Fruit fly (Drosophila melanogaster) whole organism, embryonic: Measurements from ENCODE around the gene CG13081.

Experiments
- Aef1 ChIP-seq: fragments of 200-800 bp; sonication (Bioruptor generic); IDR thresholded peaks from 3 replicates; pipeline ENCODE4 v1.3.6; 2022; ENCODE audit warnings: missing biosample characterization, missing genetic modification characterization
- Awh ChIP-seq: fragments of 200-800 bp; sonication (Bioruptor generic); IDR thresholded peaks from 2 replicates; pipeline ENCODE4, ENCODE4 v1.3.6; 2022; ENCODE audit warnings: missing biosample characterization, missing genetic modification characterization
- CG12236 ChIP-seq: fragments of 200-800 bp; sonication (Bioruptor generic); optimal IDR thresholded peaks from 2 replicates; lab custom pipeline; 2016; ENCODE audit warnings: missing biosample characterization, missing genetic modification characterization
- CG14860 ChIP-seq: fragments of 200-800 bp; sonication (Bioruptor generic); IDR thresholded peaks from 3 replicates; pipeline ENCODE4 v1.3.6; 2022; ENCODE audit warnings: missing biosample characterization, missing genetic modification characterization; ENCODE audit not compliant: partially characterized antibody
- CG15696 ChIP-seq: fragments of 200-800 bp; sonication (Bioruptor generic); optimal IDR thresholded peaks from 2 replicates; lab custom pipeline; 2019; ENCODE audit warnings: missing biosample characterization, mild to moderate bottlenecking, missing genetic modification characterization, moderate library complexity
- CG2116 ChIP-seq: fragments of 200-800 bp; sonication (Bioruptor generic); optimal IDR thresholded peaks from 3 replicates; lab custom pipeline; 2018; ENCODE audit warnings: missing biosample characterization, mild to moderate bottlenecking, missing genetic modification characterization
- CG3407 ChIP-seq: fragments of 200-800 bp; sonication (Bioruptor generic); optimal IDR thresholded peaks from 2 replicates; lab custom pipeline; 2018; ENCODE audit warnings: missing biosample characterization, mild to moderate bottlenecking, missing genetic modification characterization
- CG4617 ChIP-seq: fragments of 200-800 bp; sonication (Bioruptor generic); optimal IDR thresholded peaks from 3 replicates; lab custom pipeline; 2016; ENCODE audit warnings: missing biosample characterization, missing genetic modification characterization, borderline replicate concordance
- CG4707 ChIP-seq: fragments of 200-800 bp; sonication (Bioruptor generic); optimal IDR thresholded peaks from 2 replicates; lab custom pipeline; 2018; ENCODE audit warnings: missing biosample characterization, mild to moderate bottlenecking, missing genetic modification characterization, moderate library complexity
- CG5245 ChIP-seq: fragments of 200-800 bp; sonication (Bioruptor generic); optimal IDR thresholded peaks from 3 replicates; lab custom pipeline; 2016; ENCODE audit warnings: missing biosample characterization, missing genetic modification characterization
- CG6689 ChIP-seq: fragments of 200-800 bp; sonication (Bioruptor generic); IDR thresholded peaks from 2 replicates; pipeline ENCODE4 v1.3.6; 2022; ENCODE audit warnings: missing biosample characterization, missing genetic modification characterization
- CG6765 ChIP-seq: fragments of 200-800 bp; sonication (Bioruptor generic); optimal IDR thresholded peaks from 3 replicates; lab custom pipeline; 2017; ENCODE audit warnings: missing biosample characterization, mild to moderate bottlenecking, missing genetic modification characterization
- CG7271 ChIP-seq: fragments of 200-800 bp; sonication (Bioruptor generic); optimal IDR thresholded peaks from 2 replicates; lab custom pipeline; 2018; ENCODE audit warnings: missing biosample characterization, mild to moderate bottlenecking, missing genetic modification characterization, moderate library complexity
- CG8089 ChIP-seq: fragments of 200-800 bp; sonication (Bioruptor generic); optimal IDR thresholded peaks from 3 replicates; lab custom pipeline; 2016; ENCODE audit warnings: missing biosample characterization, missing genetic modification characterization
- CG8765 ChIP-seq: fragments of 200-800 bp; sonication (Bioruptor generic); IDR thresholded peaks from 2 replicates; pipeline ENCODE4 v1.3.6; 2022; ENCODE audit warnings: missing biosample characterization, missing genetic modification characterization
- CTCF ChIP-seq: fragments of 200-800 bp; sonication (Bioruptor generic); optimal IDR thresholded peaks from 2 replicates; lab custom pipeline; 2017; ENCODE audit warnings: missing biosample characterization, mild to moderate bottlenecking, missing genetic modification characterization, moderate library complexity
- D19A ChIP-seq: fragments of 200-800 bp; optimal IDR thresholded peaks from 3 replicates; lab custom pipeline; 2019; ENCODE audit warnings: missing biosample characterization, mild to moderate bottlenecking, missing genetic modification characterization, moderate library complexity
- E2f2 ChIP-seq: fragments of 200-800 bp; sonication (Bioruptor generic); IDR thresholded peaks from 2 replicates; pipeline ENCODE4 v1.3.6; 2022; ENCODE audit warnings: missing biosample characterization, missing genetic modification characterization
- Jarid2 ChIP-seq: fragments of 200-800 bp; sonication (Bioruptor generic); optimal IDR thresholded peaks from 3 replicates; lab custom pipeline; 2017; ENCODE audit warnings: mild to moderate bottlenecking, missing biosample characterization, missing genetic modification reagents, missing genetic modification characterization
- Lpt ChIP-seq: fragments of >200 bp; optimal IDR thresholded peaks from 2 replicates; lab custom pipeline; 2018; ENCODE audit warnings: missing biosample characterization, missing genetic modification characterization
- MTF-1 ChIP-seq: fragments of 200-800 bp; sonication (Bioruptor generic); optimal IDR thresholded peaks from 2 replicates; lab custom pipeline; 2018; ENCODE audit warnings: missing biosample characterization, mild to moderate bottlenecking, missing genetic modification characterization, borderline replicate concordance
- Mes4 ChIP-seq: fragments of 200-800 bp; sonication (Bioruptor generic); optimal IDR thresholded peaks from 2 replicates; lab custom pipeline; 2016; ENCODE audit warnings: missing biosample characterization, missing genetic modification characterization
- Sox102F ChIP-seq: fragments of 200-800 bp; sonication (Bioruptor generic); optimal IDR thresholded peaks from 2 replicates; lab custom pipeline; 2018; ENCODE audit warnings: missing biosample characterization, mild to moderate bottlenecking, missing genetic modification characterization, moderate library complexity
- Usf ChIP-seq: fragments of 200-800 bp; sonication (Bioruptor generic); optimal IDR thresholded peaks from 2 replicates; lab custom pipeline; 2017; ENCODE audit warnings: missing genotype, missing biosample characterization, missing genetic modification characterization
- al ChIP-seq: fragments of 200-800 bp; sonication (Bioruptor generic); IDR thresholded peaks from 2 replicates; pipeline ENCODE4 v1.3.6; 2022; ENCODE audit warnings: missing biosample characterization, missing genetic modification characterization
- ap ChIP-seq: fragments of 200-800 bp; sonication (Bioruptor generic); IDR thresholded peaks from 2 replicates; pipeline ENCODE4 v1.3.6; 2022; ENCODE audit warnings: missing biosample characterization, missing genetic modification characterization
- bigmax ChIP-seq: fragments of 200-800 bp; sonication (Bioruptor generic); optimal IDR thresholded peaks from 2 replicates; lab custom pipeline; 2018; ENCODE audit warnings: missing biosample characterization, mild to moderate bottlenecking, missing genetic modification characterization
- bowl ChIP-seq: fragments of 200-800 bp; sonication (Bioruptor generic); IDR thresholded peaks from 2 replicates; pipeline ENCODE4 v1.3.6; 2022; ENCODE audit warnings: missing biosample characterization, missing genetic modification characterization
- danr ChIP-seq: fragments of 200-800 bp; sonication (Bioruptor generic); IDR thresholded peaks from 2 replicates; pipeline ENCODE4 v1.3.6; 2022; ENCODE audit warnings: missing biosample characterization, missing genetic modification characterization
- emc ChIP-seq: fragments of 200-800 bp; sonication (Bioruptor generic); optimal IDR thresholded peaks from 2 replicates; lab custom pipeline; 2016; ENCODE audit warnings: missing biosample characterization, missing genetic modification characterization
- ewg ChIP-seq: fragments of 200-800 bp; sonication (Bioruptor generic); optimal IDR thresholded peaks from 3 replicates; lab custom pipeline; 2017; ENCODE audit warnings: mild to moderate bottlenecking, missing biosample characterization, missing genetic modification reagents, missing genetic modification characterization
- fd3F ChIP-seq: fragments of 200-800 bp; sonication (Bioruptor generic); optimal IDR thresholded peaks from 2 replicates; lab custom pipeline; 2018; ENCODE audit warnings: missing biosample characterization, mild to moderate bottlenecking, missing genetic modification characterization, moderate library complexity
- gfzf ChIP-seq: fragments of 200-800 bp; sonication (Bioruptor generic); optimal IDR thresholded peaks from 2 replicates; lab custom pipeline; 2016; ENCODE audit warnings: missing biosample characterization, mild to moderate bottlenecking, missing genetic modification characterization, moderate library complexity
- gsb-n ChIP-seq: fragments of 200-800 bp; sonication (Bioruptor generic); optimal IDR thresholded peaks from 3 replicates; lab custom pipeline; 2018; ENCODE audit warnings: missing biosample characterization, mild to moderate bottlenecking, missing genetic modification characterization
- jigr1 ChIP-seq: fragments of 200-800 bp; sonication (Bioruptor generic); IDR thresholded peaks from 3 replicates; pipeline ENCODE4 v1.3.6; 2022; ENCODE audit warnings: missing biosample characterization, missing genetic modification characterization
- kah ChIP-seq: fragments of 200-800 bp; sonication (Bioruptor generic); optimal IDR thresholded peaks from 2 replicates; lab custom pipeline; 2018; ENCODE audit warnings: missing biosample characterization, mild to moderate bottlenecking, missing genetic modification characterization
- nerfin-2 ChIP-seq: fragments of 200-800 bp; sonication (Bioruptor generic); IDR thresholded peaks from 2 replicates; pipeline ENCODE4 v1.3.6; 2022; ENCODE audit warnings: missing biosample characterization, missing genetic modification characterization; ENCODE audit not compliant: partially characterized antibody
- odd ChIP-seq: fragments of 200-800 bp; sonication (Bioruptor generic); optimal IDR thresholded peaks from 2 replicates; lab custom pipeline; 2017; ENCODE audit warnings: missing biosample characterization, mild to moderate bottlenecking, missing genetic modification characterization
- pnt ChIP-seq: fragments of 200-800 bp; sonication (Bioruptor generic); optimal IDR thresholded peaks from 3 replicates; lab custom pipeline; 2016; ENCODE audit warnings: missing biosample characterization, missing genetic modification characterization
- ranshi ChIP-seq: fragments of 200-800 bp; sonication (Bioruptor generic); IDR thresholded peaks from 2 replicates; pipeline ENCODE4 v1.3.6; 2022; ENCODE audit warnings: missing biosample characterization, missing genetic modification characterization
- seq ChIP-seq: fragments of 200-800 bp; sonication (Bioruptor generic); IDR thresholded peaks from 2 replicates; pipeline ENCODE4 v1.3.6; 2022; ENCODE audit warnings: missing biosample characterization, missing genetic modification characterization
- shn ChIP-seq: fragments of 200-800 bp; sonication (Bioruptor generic); optimal IDR thresholded peaks from 3 replicates; lab custom pipeline; 2016; ENCODE audit warnings: missing biosample characterization, missing genetic modification characterization
- sima ChIP-seq: fragments of 200-800 bp; sonication (Bioruptor generic); optimal IDR thresholded peaks from 2 replicates; lab custom pipeline; 2016; ENCODE audit warnings: missing biosample characterization, missing genetic modification characterization
- slbo ChIP-seq: fragments of 200-800 bp; sonication (Bioruptor generic); IDR thresholded peaks from 2 replicates; pipeline ENCODE4 v1.3.6; 2022; ENCODE audit warnings: missing biosample characterization, missing genetic modification characterization
- so ChIP-seq: fragments of 200-800 bp; sonication (Bioruptor generic); IDR thresholded peaks from 3 replicates; pipeline ENCODE4 v1.3.6; 2022; ENCODE audit warnings: missing biosample characterization, missing genetic modification characterization
- tll ChIP-seq, 2 experiments: fragments of 200-800 bp in 1 of 2; fragments of >200 bp in 1 of 2; sonication (Bioruptor generic) in 1 of 2; optimal IDR thresholded peaks; 2 replicates each; lab custom pipeline; 2017 to 2019; ENCODE audit warnings: missing biosample characterization in 2 of 2, missing genetic modification characterization in 2 of 2, mild to moderate bottlenecking in 1 of 2, moderate library complexity in 1 of 2
- trem ChIP-seq: fragments of 200-800 bp; optimal IDR thresholded peaks from 3 replicates; lab custom pipeline; 2019; ENCODE audit warnings: missing biosample characterization, mild to moderate bottlenecking, missing genetic modification characterization, moderate library complexity
- twi ChIP-seq: fragments of 200-800 bp; optimal IDR thresholded peaks from 2 replicates; lab custom pipeline; 2019; ENCODE audit warnings: missing biosample characterization, mild to moderate bottlenecking, missing genetic modification characterization, moderate library complexity
- unpg ChIP-seq: fragments of 200-800 bp; sonication (Bioruptor generic); optimal IDR thresholded peaks from 3 replicates; lab custom pipeline; 2018; ENCODE audit warnings: missing biosample characterization, mild to moderate bottlenecking, missing genetic modification characterization, moderate library complexity
- vfl ChIP-seq: fragments of 200-800 bp; sonication (Bioruptor generic); optimal IDR thresholded peaks from 2 replicates; lab custom pipeline; 2016; ENCODE audit warnings: missing biosample characterization, missing genetic modification characterization

The CG13081 gene

DNA sequence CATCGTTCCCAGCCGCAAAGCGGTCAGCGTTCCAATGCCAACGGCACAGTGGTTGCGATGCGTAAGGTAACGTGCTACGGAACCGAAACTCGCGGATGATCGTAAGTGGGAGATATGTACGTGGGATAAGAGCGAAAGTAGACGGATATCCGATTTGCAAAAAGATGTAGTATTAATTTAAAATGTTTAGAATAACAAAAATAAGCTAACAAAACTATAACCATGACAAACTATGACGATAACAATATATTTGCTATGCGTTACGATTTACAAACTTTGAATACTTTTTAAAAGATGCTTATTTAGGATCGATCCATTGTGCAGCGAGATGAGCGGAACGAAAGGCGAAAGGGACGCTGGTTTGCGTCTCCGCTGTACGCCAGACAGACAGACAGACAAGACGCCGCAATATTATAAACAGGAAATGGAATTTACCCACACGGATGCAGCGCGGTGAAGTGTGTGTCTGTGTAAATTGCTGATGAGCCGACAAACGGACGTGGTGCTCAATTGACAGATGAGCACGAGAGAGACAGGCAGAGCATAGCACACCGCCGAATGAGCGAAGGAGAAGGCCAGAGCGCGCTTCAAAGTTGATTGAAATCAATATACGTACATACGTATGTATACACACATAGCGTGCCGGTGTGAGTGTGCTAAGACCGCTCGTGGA lies 35.4 kb downstream of the CG13081 start (continued):
- TF ChIP-seq so (GFP tag; lab: Robert Waterston, UW) (peak; percentile 91; the same call in 2 of the 3 replicates), bowl (GFP tag; lab: Robert Waterston, UW) (peak; percentile 47; the same call in 1 of the 2 replicates), bigmax (GFP tag; lab: Kevin White, UChicago) (peak; percentile 26), gsb-n (tag; lab: Kevin White, UChicago) (peak; percentile 96), CG2116 (GFP tag; lab: Kevin White, UChicago) (peak; percentile 87), nerfin-2 (no peak), twi (tag; lab: Kevin White, UChicago) (peak; percentile 88), unpg (GFP tag; lab: Kevin White, UChicago) (peak; percentile 96), CG3407 (GFP tag; lab: Kevin White, UChicago) (peak; percentile 85), sima (GFP tag; lab: Kevin White, UChicago) (peak; percentile 89), slbo (peak; percentile 96), CG8089 (GFP tag; lab: Kevin White, UChicago) (peak; percentile 93), CG4617 (GFP tag; lab: Kevin White, UChicago) (peak; percentile 85), CG6689 (GFP tag; lab: Robert Waterston, UW) (peak; percentile 96), vfl (GFP tag; lab: Kevin White, UChicago) (peak; percentile 94), Aef1 (GFP tag; lab: Robert Waterston, UW) (peak; percentile 85), E2f2 (GFP tag; lab: Robert Waterston, UW) (peak; percentile 78), CG5245 (GFP tag; lab: Kevin White, UChicago) (peak; percentile 93), CG4707 (GFP tag; lab: Kevin White, UChicago) (peak; percentile 99), shn (peak; percentile 97), tll (GFP tag; optimal IDR thresholded peaks at IDR 0.05; lab: Kevin White, UChicago) (peak in 1 of 2 experiments; percentile 28), danr (GFP tag; lab: Robert Waterston, UW) (peak; percentile 94), Usf (GFP tag; lab: Kevin White, UChicago) (peak; percentile 93), CTCF (peak; percentile 67), D19A (tag; lab: Kevin White, UChicago) (peak; percentile 92), CG14860 (GFP tag; lab: Robert Waterston, UW) (no peak), Sox102F (GFP tag; lab: Kevin White, UChicago) (peak; percentile 97), al (GFP tag; lab: Robert Waterston, UW) (peak; percentile 95), pnt (peak; percentile 96), CG7271 (tag; lab: Kevin White, UChicago) (no peak), emc (peak; percentile 96), CG15696 (tag; lab: Kevin White, UChicago) (peak; percentile 87), Mes4 (GFP tag; lab: Kevin White, UChicago) (peak; percentile 93), Lpt (GFP tag; lab: Kevin White, UChicago) (no peak), MTF-1 (GFP tag; lab: Kevin White, UChicago) (peak; percentile 35), Jarid2 (GFP tag; lab: Kevin White, UChicago) (peak; percentile 81), jigr1 (peak; percentile 94), ewg (GFP tag; lab: Kevin White, UChicago) (peak; percentile 66), CG6765 (GFP tag; lab: Kevin White, UChicago) (peak; percentile 92), CG12236 (GFP tag; lab: Kevin White, UChicago) (peak; percentile 90), gfzf (peak; percentile 35), ranshi (GFP tag; lab: Robert Waterston, UW) (peak; percentile 88), Awh (peak; percentile 81; the same call in 1 of the 2 replicates), seq (GFP tag; lab: Robert Waterston, UW) (peak; percentile 95), trem (peak; percentile 91), kah (GFP tag; lab: Kevin White, UChicago) (peak; percentile 86), odd (GFP tag; lab: Kevin White, UChicago) (peak; percentile 90), CG8765 (peak; percentile 80), ap (GFP tag; lab: Robert Waterston, UW) (peak; percentile 85), fd3F (peak; percentile 94)
